Worm (Caenorhabditis elegans): ENCODE data around the gene T24C12.1.

Gene T24C12.1

DNA sequence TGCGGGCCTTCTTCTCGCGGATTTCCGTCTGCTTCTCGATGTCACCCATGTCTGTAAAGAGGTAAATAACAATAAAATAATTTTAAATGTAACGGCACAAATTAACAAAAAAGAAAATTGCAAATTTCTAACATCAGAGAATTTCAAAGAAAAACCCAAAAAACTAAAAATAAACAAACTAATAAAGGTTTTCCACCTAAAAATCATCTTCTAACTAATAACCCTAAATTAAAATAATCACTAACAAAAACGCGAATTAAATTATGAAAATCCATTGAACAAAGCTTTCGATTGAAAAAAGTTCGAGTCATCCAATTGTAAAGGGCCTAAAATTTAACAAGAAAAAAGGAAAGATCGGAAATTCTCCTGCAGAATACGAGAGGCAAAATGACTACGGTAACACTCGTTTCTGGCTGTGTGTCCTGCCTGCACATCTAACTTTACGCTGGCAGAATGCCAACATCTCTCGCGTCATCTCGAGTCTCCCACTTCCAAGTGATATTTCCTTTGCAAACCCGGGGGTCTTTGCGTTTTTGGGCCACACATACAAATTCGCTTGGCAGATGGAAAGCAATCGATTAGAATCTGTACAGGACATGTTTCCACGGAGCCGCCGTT lies 43.4 kb downstream of the T24C12.1 start, which contains the start of gene rpl-11.2 (continued):
- TF ChIP-seq K11D2.4 (GFP tag; IDR thresholded peaks at IDR 0.05), result peak; percentile 89
- no peak for TF ChIP-seq akir-1 (GFP tag; optimal IDR thresholded peaks at IDR 0.05)
- no peak for TF ChIP-seq Y95B8A.8 (GFP tag; IDR thresholded peaks at IDR 0.05)
- TF ChIP-seq lin-26 (GFP tag; IDR thresholded peaks at IDR 0.05), result no peak
- peak; percentile 40 for TF ChIP-seq ztf-22 (GFP tag; optimal IDR thresholded peaks at IDR 0.05)
- TF ChIP-seq B0019.2 (GFP tag; conservative IDR thresholded peaks at IDR 0.05), result no peak
- TF ChIP-seq sea-2 (GFP tag; IDR thresholded peaks at IDR 0.05), result no peak
- no peak for TF ChIP-seq cebp-2 (GFP tag; IDR thresholded peaks at IDR 0.05)
- TF ChIP-seq chd-7 (tag; optimal IDR thresholded peaks at IDR 0.05), result no peak

DNA sequence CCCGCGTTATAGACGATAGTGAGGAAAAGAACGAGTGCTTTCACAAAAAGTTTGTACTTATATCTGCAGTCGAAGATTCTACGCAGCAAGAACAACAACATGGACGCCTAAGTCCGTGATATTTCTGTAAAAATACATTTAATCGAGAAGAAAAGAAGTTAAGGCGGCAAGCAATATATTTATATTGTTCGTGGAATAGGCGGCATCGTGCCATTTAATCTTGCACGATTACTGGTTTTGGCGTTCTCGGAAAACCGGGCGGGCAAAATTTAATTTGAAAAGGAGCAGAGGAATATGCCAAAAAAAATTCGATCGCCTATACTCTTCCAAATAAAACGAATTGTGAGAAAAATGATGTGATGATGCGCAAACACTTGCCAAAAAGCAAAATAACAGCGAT lies 47.7 kb downstream of the T24C12.1 start, which contains the start of gene AH9.1:
Gene AH9.1 (minus strand): TSS at position 101 of the 400 bp plus-strand sequence.
- TF ChIP-seq ztf-6 (GFP tag; IDR thresholded peaks at IDR 0.05), result no peak
- TF ChIP-seq madf-10 (tag; optimal IDR thresholded peaks at IDR 0.05), result no peak
- TF ChIP-seq sea-2 (GFP tag; IDR thresholded peaks at IDR 0.05), result no peak
- no peak for TF ChIP-seq Y95B8A.8 (GFP tag; IDR thresholded peaks at IDR 0.05)
- TF ChIP-seq attf-3 (GFP tag; conservative IDR thresholded peaks at IDR 0.05), result no peak
- no peak for TF ChIP-seq atf-7 (tag; optimal IDR thresholded peaks at IDR 0.05)
- TF ChIP-seq F23B12.7 (tag; optimal IDR thresholded peaks at IDR 0.05; ENCODE audit: insufficient read depth), result no peak
- no peak for TF ChIP-seq hrde-1 (tag; optimal IDR thresholded peaks at IDR 0.05; ENCODE audit: borderline replicate concordance)
- TF ChIP-seq sptf-2 (GFP tag; optimal IDR thresholded peaks at IDR 0.05), result no peak
- TF ChIP-seq D2030.7 (GFP tag; IDR thresholded peaks at IDR 0.05), result no peak
- TF ChIP-seq athp-1 (tag; optimal IDR thresholded peaks at IDR 0.05), result no peak
- no peak for TF ChIP-seq T07F8.4 (tag; optimal IDR thresholded peaks at IDR 0.05)
- TF ChIP-seq F39B2.1 (GFP tag; IDR thresholded peaks at IDR 0.05), result no peak
- no peak for TF ChIP-seq rcor-1 (GFP tag; IDR thresholded peaks at IDR 0.05)

All from whole organism, young adult.